Fruit fly (Drosophila melanogaster) whole organism, embryonic: Measurements from ENCODE around the gene Sfp38D.
A peak's percentile ranks its signal among the peaks of the same experiment; 100 is the strongest.

Experiments used
- Asciz ChIP-seq: fragments of 200-800 bp; sonication (Bioruptor generic); optimal IDR thresholded peaks from 2 replicates; lab custom pipeline; 2017; ENCODE audit warnings: missing biosample characterization, mild to moderate bottlenecking, missing genetic modification characterization, missing genetic modification reagents
- Atf-2 ChIP-seq: fragments of 200-800 bp; sonication (Bioruptor generic); optimal IDR thresholded peaks from 2 replicates; lab custom pipeline; 2016; ENCODE audit warnings: missing biosample characterization, missing genetic modification characterization
- BEAF-32 ChIP-seq: fragments of 200-800 bp; sonication (Bioruptor generic); optimal IDR thresholded peaks from 3 replicates; lab custom pipeline; 2017; ENCODE audit warnings: missing biosample characterization, missing genetic modification characterization, mild to moderate bottlenecking, moderate library complexity, missing genetic modification reagents
- Bgb ChIP-seq: fragments of 200-800 bp; sonication (Bioruptor generic); IDR thresholded peaks from 2 replicates; pipeline ENCODE4 v1.3.6; 2022; ENCODE audit warnings: missing biosample characterization, missing genetic modification characterization; ENCODE audit not compliant: partially characterized antibody
- Blimp-1 ChIP-seq: fragments of 200-800 bp; sonication (Bioruptor generic); optimal IDR thresholded peaks from 3 replicates; lab custom pipeline; 2018; ENCODE audit warnings: missing biosample characterization, missing genetic modification characterization, mild to moderate bottlenecking, moderate library complexity, missing genetic modification reagents
- BtbVII ChIP-seq: fragments of 200-800 bp; sonication (Bioruptor generic); optimal IDR thresholded peaks from 3 replicates; lab custom pipeline; 2017; ENCODE audit warnings: missing biosample characterization, mild to moderate bottlenecking, missing genetic modification characterization
- CG10267 ChIP-seq: fragments of 200-800 bp; sonication (Bioruptor generic); optimal IDR thresholded peaks from 2 replicates; lab custom pipeline; 2018; ENCODE audit warnings: missing biosample characterization, mild to moderate bottlenecking, missing genetic modification characterization, moderate library complexity
- CG10321 ChIP-seq: fragments of 200-800 bp; sonication (Bioruptor generic); IDR thresholded peaks from 2 replicates; pipeline ENCODE4 v1.3.6; 2022; ENCODE audit warnings: missing biosample characterization, missing genetic modification characterization
- CG11504 ChIP-seq: fragments of 200-800 bp; sonication (Bioruptor generic); optimal IDR thresholded peaks from 3 replicates; lab custom pipeline; 2019; ENCODE audit warnings: missing biosample characterization, mild to moderate bottlenecking, missing genetic modification characterization, moderate library complexity
- CG14441 ChIP-seq: fragments of 200-800 bp; sonication (Bioruptor generic); IDR thresholded peaks from 2 replicates; pipeline ENCODE4 v1.3.6; 2022; ENCODE audit warnings: missing biosample characterization, missing genetic modification characterization
- CG15073 ChIP-seq: fragments of 200-800 bp; sonication (Bioruptor generic); optimal IDR thresholded peaks from 2 replicates; lab custom pipeline; 2016; ENCODE audit warnings: missing biosample characterization, missing genetic modification characterization
- CG16779 ChIP-seq: fragments of 200-800 bp; sonication (Bioruptor generic); IDR thresholded peaks from 2 replicates; pipeline ENCODE4 v1.3.6; 2022; ENCODE audit warnings: missing biosample characterization, missing genetic modification characterization
- CG16813 ChIP-seq: fragments of 200-800 bp; sonication (Bioruptor generic); IDR thresholded peaks from 3 replicates; pipeline ENCODE4 v1.3.6; 2022; ENCODE audit warnings: missing biosample characterization, missing genetic modification characterization; ENCODE audit not compliant: partially characterized antibody
- CG17186 ChIP-seq: fragments of 200-800 bp; sonication (Bioruptor generic); optimal IDR thresholded peaks from 3 replicates; lab custom pipeline; 2017; ENCODE audit warnings: missing biosample characterization, missing genetic modification reagents, missing genetic modification characterization
- CG2199 ChIP-seq: fragments of 200-800 bp; sonication (Bioruptor generic); IDR thresholded peaks from 3 replicates; pipeline ENCODE4 v1.3.6; 2022; ENCODE audit warnings: missing biosample characterization, missing genetic modification characterization
- CG30403 ChIP-seq: fragments of 200-800 bp; sonication (Bioruptor generic); optimal IDR thresholded peaks from 3 replicates; lab custom pipeline; 2016; ENCODE audit warnings: missing biosample characterization, missing genetic modification characterization
- CG32532 ChIP-seq: fragments of 200-800 bp; sonication (Bioruptor generic); IDR thresholded peaks from 2 replicates; pipeline ENCODE4 v1.3.6; 2022; ENCODE audit warnings: missing biosample characterization, missing genetic modification characterization
- CG43689 ChIP-seq: fragments of 200-800 bp; sonication (Bioruptor generic); IDR thresholded peaks from 2 replicates; pipeline ENCODE4 v1.3.6; 2022; ENCODE audit warnings: missing biosample characterization, missing genetic modification characterization
- CG6791 ChIP-seq: fragments of 200-800 bp; sonication (Bioruptor generic); IDR thresholded peaks from 3 replicates; pipeline ENCODE4 v1.3.6; 2022; ENCODE audit warnings: missing biosample characterization, missing genetic modification characterization; ENCODE audit not compliant: partially characterized antibody
- CG7786 ChIP-seq: fragments of 200-800 bp; sonication (Bioruptor generic); optimal IDR thresholded peaks from 2 replicates; lab custom pipeline; 2016; ENCODE audit warnings: missing biosample characterization, missing genetic modification characterization
- CG7839 ChIP-seq: fragments of 200-800 bp; sonication (Bioruptor generic); optimal IDR thresholded peaks from 3 replicates; lab custom pipeline; 2018; ENCODE audit warnings: missing biosample characterization, mild to moderate bottlenecking, missing genetic modification characterization, moderate library complexity
- CG8478 ChIP-seq: fragments of >200 bp; optimal IDR thresholded peaks from 2 replicates; lab custom pipeline; 2018
- CoRest ChIP-seq: fragments of 200-800 bp; sonication (Bioruptor generic); optimal IDR thresholded peaks from 3 replicates; lab custom pipeline; 2018; ENCODE audit warnings: missing biosample characterization, mild to moderate bottlenecking, missing genetic modification characterization, moderate library complexity
- Deaf1 ChIP-seq: fragments of 200-800 bp; optimal IDR thresholded peaks from 3 replicates; lab custom pipeline; 2019; ENCODE audit warnings: missing biosample characterization, mild to moderate bottlenecking, missing genetic modification characterization, moderate library complexity
- Dll ChIP-seq: fragments of 200-800 bp; sonication (Bioruptor generic); IDR thresholded peaks from 4 replicates; pipeline ENCODE4 v1.3.6; 2022; ENCODE audit warnings: missing biosample characterization, missing genetic modification characterization; ENCODE audit not compliant: partially characterized antibody
- E2f2 ChIP-seq: fragments of 200-800 bp; sonication (Bioruptor generic); IDR thresholded peaks from 2 replicates; pipeline ENCODE4 v1.3.6; 2022; ENCODE audit warnings: missing biosample characterization, missing genetic modification characterization
- Elba2 ChIP-seq: fragments of 200-800 bp; sonication (Bioruptor generic); optimal IDR thresholded peaks from 3 replicates; lab custom pipeline; 2016; ENCODE audit warnings: missing biosample characterization, missing genetic modification characterization
- HHEX ChIP-seq: fragments of 200-800 bp; sonication (Bioruptor generic); optimal IDR thresholded peaks from 3 replicates; lab custom pipeline; 2017; ENCODE audit warnings: missing biosample characterization, mild to moderate bottlenecking, missing genetic modification characterization, missing genetic modification reagents
- Jarid2 ChIP-seq: fragments of 200-800 bp; sonication (Bioruptor generic); optimal IDR thresholded peaks from 3 replicates; lab custom pipeline; 2017; ENCODE audit warnings: mild to moderate bottlenecking, missing biosample characterization, missing genetic modification reagents, missing genetic modification characterization
- Lhr ChIP-seq: fragments of 200-800 bp; sonication (Bioruptor generic); optimal IDR thresholded peaks from 3 replicates; lab custom pipeline; 2017; ENCODE audit warnings: mild to moderate bottlenecking, missing biosample characterization, missing genetic modification reagents, missing genetic modification characterization
- MTF-1 ChIP-seq: fragments of 200-800 bp; sonication (Bioruptor generic); optimal IDR thresholded peaks from 2 replicates; lab custom pipeline; 2018; ENCODE audit warnings: missing biosample characterization, mild to moderate bottlenecking, missing genetic modification characterization, borderline replicate concordance
- Pdp1 ChIP-seq, 2 experiments: fragments of 200-800 bp; sonication (Bioruptor generic); optimal IDR thresholded peaks; 3 replicates each; lab custom pipeline; 2016; ENCODE audit warnings: missing biosample characterization in 2 of 2, missing genetic modification characterization in 2 of 2, mild to moderate bottlenecking in 1 of 2, moderate library complexity in 1 of 2
- TFAM ChIP-seq: fragments of 200-800 bp; sonication (Bioruptor generic); optimal IDR thresholded peaks from 2 replicates; lab custom pipeline; 2017; ENCODE audit warnings: missing biosample characterization, missing genetic modification characterization, inconsistent platforms
- Vsx1 ChIP-seq: fragments of 200-800 bp; sonication (Bioruptor generic); optimal IDR thresholded peaks from 2 replicates; lab custom pipeline; 2017; ENCODE audit warnings: missing biosample characterization, mild to moderate bottlenecking, missing genetic modification characterization, missing genetic modification reagents
- corto ChIP-seq: fragments of 200-800 bp; sonication (Bioruptor generic); optimal IDR thresholded peaks from 2 replicates; lab custom pipeline; 2016; ENCODE audit warnings: missing biosample characterization, mild to moderate bottlenecking, missing genetic modification characterization, moderate library complexity
- dpn ChIP-seq, 2 experiments: fragments of 200-800 bp; sonication (Bioruptor generic); optimal IDR thresholded peaks; 3 replicates each; lab custom pipeline; 2016; ENCODE audit warnings: missing biosample characterization in 2 of 2, missing genetic modification characterization in 2 of 2
- exex ChIP-seq: fragments of 200-800 bp; sonication (Bioruptor generic); optimal IDR thresholded peaks from 4 replicates; lab custom pipeline; 2018; ENCODE audit warnings: missing biosample characterization, mild to moderate bottlenecking, missing genetic modification characterization, moderate library complexity
- gfzf ChIP-seq: fragments of 200-800 bp; sonication (Bioruptor generic); optimal IDR thresholded peaks from 2 replicates; lab custom pipeline; 2016; ENCODE audit warnings: missing biosample characterization, mild to moderate bottlenecking, missing genetic modification characterization, moderate library complexity
- grau ChIP-seq: fragments of 200-800 bp; optimal IDR thresholded peaks from 3 replicates; lab custom pipeline; 2019; ENCODE audit warnings: missing biosample characterization, mild to moderate bottlenecking, missing genetic modification characterization, moderate library complexity
- gsb ChIP-seq: fragments of 200-800 bp; sonication (Bioruptor generic); IDR thresholded peaks from 2 replicates; pipeline ENCODE4 v1.3.6; 2022; ENCODE audit warnings: missing biosample characterization, missing genetic modification characterization
- kah ChIP-seq: fragments of 200-800 bp; sonication (Bioruptor generic); optimal IDR thresholded peaks from 2 replicates; lab custom pipeline; 2018; ENCODE audit warnings: missing biosample characterization, mild to moderate bottlenecking, missing genetic modification characterization
- ken ChIP-seq: fragments of 200-800 bp; sonication (Bioruptor generic); IDR thresholded peaks from 3 replicates; pipeline ENCODE4 v1.3.6; 2022; ENCODE audit warnings: missing biosample characterization, missing genetic modification characterization
- pros ChIP-seq: fragments of 200-800 bp; sonication (Bioruptor generic); optimal IDR thresholded peaks from 3 replicates; lab custom pipeline; 2019; ENCODE audit warnings: missing biosample characterization, mild to moderate bottlenecking, missing genetic modification characterization, moderate library complexity
- pzg ChIP-seq: fragments of 200-800 bp; sonication (Bioruptor generic); optimal IDR thresholded peaks from 3 replicates; lab custom pipeline; 2018; ENCODE audit warnings: missing biosample characterization, mild to moderate bottlenecking, missing genetic modification characterization, moderate library complexity
- run ChIP-seq: fragments of 200-800 bp; sonication (Bioruptor generic); optimal IDR thresholded peaks from 3 replicates; lab custom pipeline; 2018; ENCODE audit warnings: missing biosample characterization, mild to moderate bottlenecking, missing genetic modification characterization
- sim ChIP-seq: fragments of 200-800 bp; sonication (Bioruptor generic); IDR thresholded peaks from 2 replicates; pipeline ENCODE4 v1.3.6; 2022; ENCODE audit warnings: missing biosample characterization, missing genetic modification characterization
- sima ChIP-seq: fragments of 200-800 bp; sonication (Bioruptor generic); optimal IDR thresholded peaks from 2 replicates; lab custom pipeline; 2016; ENCODE audit warnings: missing biosample characterization, missing genetic modification characterization
- stwl ChIP-seq: fragments of 200-800 bp; sonication (Bioruptor generic); optimal IDR thresholded peaks from 3 replicates; lab custom pipeline; 2018; ENCODE audit warnings: missing biosample characterization, mild to moderate bottlenecking, missing genetic modification characterization, moderate library complexity
- zen ChIP-seq: fragments of 200-800 bp; sonication (Bioruptor generic); optimal IDR thresholded peaks from 3 replicates; lab custom pipeline; 2018; ENCODE audit warnings: missing biosample characterization, mild to moderate bottlenecking, missing genetic modification characterization, moderate library complexity

The Sfp38D gene

dm6 chr2L:20638413-20638812, 2.3 kb upstream of the Sfp38D start (continued):
- no peak for TF ChIP-seq CG7839 (tag; lab: Kevin White, UChicago)
- peak; percentile 48; the same call in 2 of the 3 replicates for TF ChIP-seq CG6791 (GFP tag; lab: Robert Waterston, UW)
- peak; percentile 54 for TF ChIP-seq CoRest (tag; lab: Kevin White, UChicago)
- peak; percentile 83 for TF ChIP-seq Elba2
- peak; percentile 77 for TF ChIP-seq Deaf1
- no peak for TF ChIP-seq zen (tag; lab: Kevin White, UChicago)
- no peak for TF ChIP-seq run
- no peak for TF ChIP-seq CG43689 (GFP tag; lab: Robert Waterston, UW)
- TF ChIP-seq CG10267: peak; percentile 23
- no peak for TF ChIP-seq Asciz (GFP tag; lab: Kevin White, UChicago)
- TF ChIP-seq CG7786: no peak
- no peak for TF ChIP-seq sima (GFP tag; lab: Kevin White, UChicago)
- TF ChIP-seq Pdp1 (GFP tag; optimal IDR thresholded peaks at IDR 0.05; lab: Kevin White, UChicago): peak in 1 of 2 experiments; percentile 37
- 0 out of 4 replicates have a peak, but pooled peaks have one; percentile 38 for TF ChIP-seq Dll (GFP tag; lab: Robert Waterston, UW)
- peak; percentile 14 for TF ChIP-seq kah (GFP tag; lab: Kevin White, UChicago)
- TF ChIP-seq CG10321 (GFP tag; lab: Robert Waterston, UW): peak; percentile 61
- no peak for TF ChIP-seq Atf-2 (GFP tag; lab: Kevin White, UChicago)
- TF ChIP-seq exex: no peak
- peak; percentile 49; the same call in 2 of the 3 replicates for TF ChIP-seq CG16813
- no peak for TF ChIP-seq CG15073
- no peak for TF ChIP-seq Blimp-1 (GFP tag; lab: Kevin White, UChicago)
- TF ChIP-seq E2f2 (GFP tag; lab: Robert Waterston, UW): peak; percentile 99
- no peak for TF ChIP-seq sim
- no peak for TF ChIP-seq CG8478
- TF ChIP-seq stwl (tag; lab: Kevin White, UChicago): peak; percentile 95
- no peak for TF ChIP-seq CG16779 (GFP tag; lab: Robert Waterston, UW)
- no peak for TF ChIP-seq HHEX
- peak; percentile 84; the same call in 2 of the 3 replicates for TF ChIP-seq CG2199 (GFP tag; lab: Robert Waterston, UW)
- TF ChIP-seq MTF-1: no peak
- TF ChIP-seq CG14441 (GFP tag; lab: Robert Waterston, UW): no peak
- peak; percentile 24 for TF ChIP-seq pros (GFP tag; lab: Kevin White, UChicago)
- peak; percentile 85 for TF ChIP-seq pzg (GFP tag; lab: Kevin White, UChicago)
- peak; percentile 98 for TF ChIP-seq Lhr
- TF ChIP-seq BEAF-32 (GFP tag; lab: Kevin White, UChicago): peak; percentile 29
- TF ChIP-seq CG32532 (GFP tag; lab: Robert Waterston, UW): no peak
- TF ChIP-seq BtbVII (GFP tag; lab: Kevin White, UChicago): no peak
- TF ChIP-seq Bgb (GFP tag; lab: Robert Waterston, UW): peak; percentile 65
- TF ChIP-seq Jarid2 (GFP tag; lab: Kevin White, UChicago): peak; percentile 8
- no peak for TF ChIP-seq Vsx1
- no peak for TF ChIP-seq dpn (GFP tag; optimal IDR thresholded peaks at IDR 0.05; lab: Kevin White, UChicago)
- no peak for TF ChIP-seq TFAM (GFP tag; lab: Kevin White, UChicago)
- TF ChIP-seq grau (tag; lab: Kevin White, UChicago): peak; percentile 2
- TF ChIP-seq gfzf: peak; percentile 90
- TF ChIP-seq gsb (GFP tag; lab: Robert Waterston, UW): no peak
- TF ChIP-seq CG11504 (tag; lab: Kevin White, UChicago): peak; percentile 35
- peak; percentile 25 for TF ChIP-seq CG17186 (GFP tag; lab: Kevin White, UChicago)
- TF ChIP-seq CG30403 (GFP tag; lab: Kevin White, UChicago): no peak
- TF ChIP-seq ken (GFP tag; lab: Robert Waterston, UW): peak; percentile 43; the same call in 2 of the 3 replicates
- TF ChIP-seq corto (GFP tag; lab: Kevin White, UChicago): no peak
